Fruit fly (Drosophila melanogaster): ENCODE measurements around the gene Rb97D.

Rb97D gene

dm6 chr3R:26888086-26888724, 12.7 kb upstream of the Rb97D start (continued):
- TF ChIP-seq fd3F (GFP tag; optimal IDR thresholded peaks at IDR 0.05), result peak; percentile 42
- no peak for TF ChIP-seq hkb (optimal IDR thresholded peaks at IDR 0.05)
- TF ChIP-seq hkb (GFP tag; IDR thresholded peaks at IDR 0.05), result peak; percentile 67
- TF ChIP-seq Hr51 (GFP tag; optimal IDR thresholded peaks at IDR 0.05), result peak; percentile 1 to 66
- TF ChIP-seq CG3838 (GFP tag; optimal IDR thresholded peaks at IDR 0.05), result no peak
- no peak for TF ChIP-seq stwl (tag; optimal IDR thresholded peaks at IDR 0.05)
- TF ChIP-seq NK7.1 (GFP tag; optimal IDR thresholded peaks at IDR 0.05), result no peak
- TF ChIP-seq HmgZ (tag; optimal IDR thresholded peaks at IDR 0.05), result peak; percentile 12
- TF ChIP-seq CG10321 (GFP tag; IDR thresholded peaks at IDR 0.05), result peak; percentile 82

DNA sequence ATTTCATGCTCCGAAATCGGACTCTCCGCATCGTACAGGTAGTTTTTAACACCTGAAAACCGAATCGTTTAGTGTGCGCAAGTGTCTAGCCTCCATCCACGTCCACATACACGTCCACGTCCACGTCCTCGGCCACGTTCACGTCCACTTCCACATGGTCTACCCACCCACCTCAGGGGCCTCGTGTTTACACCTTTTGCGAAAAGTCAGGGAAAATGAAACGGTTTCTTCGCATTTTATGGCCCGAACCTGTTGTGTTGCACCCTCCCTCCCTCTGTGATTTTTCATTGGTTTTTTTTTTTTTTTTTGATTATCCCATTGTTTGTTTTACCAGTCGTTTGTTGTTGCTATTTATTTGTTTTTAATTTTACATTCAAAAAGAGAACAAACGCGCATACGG, 11.6 kb upstream of the Rb97D start:
- TF ChIP-seq Ssrp (tag; optimal IDR thresholded peaks at IDR 0.05) (no peak), CG12659 (GFP tag; optimal IDR thresholded peaks at IDR 0.05) (no peak), CG2678 (tag; optimal IDR thresholded peaks at IDR 0.05) (no peak), Abd-B (GFP tag; optimal IDR thresholded peaks at IDR 0.05) (no peak), cato (GFP tag; optimal IDR thresholded peaks at IDR 0.05; ENCODE audit: borderline replicate concordance) (no peak), chm (GFP tag; IDR thresholded peaks at IDR 0.05) (no peak), CG6654 (GFP tag; optimal IDR thresholded peaks at IDR 0.05) (no peak), CG17829 (tag; optimal IDR thresholded peaks at IDR 0.05) (no peak), CG16815 (GFP tag; optimal IDR thresholded peaks at IDR 0.05) (no peak), Dad (GFP tag; optimal IDR thresholded peaks at IDR 0.05) (no peak), fd64A (GFP tag; optimal IDR thresholded peaks at IDR 0.05) (no peak), Ravus (GFP tag; IDR thresholded peaks at IDR 0.05) (no peak), BtbVII (GFP tag; optimal IDR thresholded peaks at IDR 0.05) (no peak), gfzf (GFP tag; optimal IDR thresholded peaks at IDR 0.05) (no peak), CG8359 (GFP tag; optimal IDR thresholded peaks at IDR 0.05; ENCODE audit: borderline replicate concordance) (no peak), run (tag; optimal IDR thresholded peaks at IDR 0.05) (no peak), D (optimal IDR thresholded peaks at IDR 0.05) (no peak), D (GFP tag; optimal IDR thresholded peaks at IDR 0.05) (no peak), E2f2 (GFP tag; IDR thresholded peaks at IDR 0.05) (no peak), CG3065 (GFP tag; optimal IDR thresholded peaks at IDR 0.05) (no peak), trh (GFP tag; optimal IDR thresholded peaks at IDR 0.05) (no peak), Ets97D (GFP tag; optimal IDR thresholded peaks at IDR 0.05) (no peak), Rfx (GFP tag; IDR thresholded peaks at IDR 0.05) (no peak), tll (GFP tag; optimal IDR thresholded peaks at IDR 0.05) (peak in 1 of 2 experiments; percentile 68), Awh (GFP tag; IDR thresholded peaks at IDR 0.05) (0 out of 2 replicates have a peak, but pooled peaks have one; percentile 26), CG14860 (GFP tag; IDR thresholded peaks at IDR 0.05; ENCODE audit: partially characterized antibody) (0 out of 3 replicates have a peak, but pooled peaks have one; percentile 27), cad (GFP tag; optimal IDR thresholded peaks at IDR 0.05) (peak; percentile 74), Hsf (GFP tag; optimal IDR thresholded peaks at IDR 0.05) (no peak), org-1 (GFP tag; optimal IDR thresholded peaks at IDR 0.05) (no peak), CG6791 (GFP tag; IDR thresholded peaks at IDR 0.05; ENCODE audit: partially characterized antibody) (no peak), shn (GFP tag; optimal IDR thresholded peaks at IDR 0.05) (no peak), pita (GFP tag; optimal IDR thresholded peaks at IDR 0.05) (no peak), C15 (GFP tag; IDR thresholded peaks at IDR 0.05) (no peak), CG10979 (tag; optimal IDR thresholded peaks at IDR 0.05) (no peak), zen (tag; optimal IDR thresholded peaks at IDR 0.05) (no peak), MESR4 (GFP tag; optimal IDR thresholded peaks at IDR 0.05) (no peak), chinmo (GFP tag; IDR thresholded peaks at IDR 0.05; ENCODE audit: partially characterized antibody) (0 out of 4 replicates have a peak, but pooled peaks have one; percentile 32), CG11085 (GFP tag; IDR thresholded peaks at IDR 0.05) (no peak), CG2202 (tag; optimal IDR thresholded peaks at IDR 0.05) (no peak), Bgb (GFP tag; IDR thresholded peaks at IDR 0.05; ENCODE audit: partially characterized antibody) (no peak)
